Fruit fly (Drosophila melanogaster): ENCODE measurements around the gene RhoGAP18B.

dm6 chrX:19154998-19155397, 11.9 kb downstream of the RhoGAP18B start:
- TF ChIP-seq CG33017 (tag; optimal IDR thresholded peaks at IDR 0.05) = peak; percentile 81
- TF ChIP-seq kay (GFP tag; ENCODE audit: borderline replicate concordance) = no peak
- peak; percentile 82 for TF ChIP-seq CG7101 (tag; optimal IDR thresholded peaks at IDR 0.05)
- TF ChIP-seq Mnt (GFP tag; optimal IDR thresholded peaks at IDR 0.05) = peak; percentile 35
- TF ChIP-seq Hr96 (GFP tag; optimal IDR thresholded peaks at IDR 0.05) = peak; percentile 46
- peak; percentile 55 for TF ChIP-seq pad (GFP tag; optimal IDR thresholded peaks at IDR 0.05)
- peak; percentile 82 for TF ChIP-seq bab1 (GFP tag; optimal IDR thresholded peaks at IDR 0.05)
- TF ChIP-seq Clk (GFP tag; optimal IDR thresholded peaks at IDR 0.05) = peak; percentile 22
- peak; percentile 53 for TF ChIP-seq CG5204 (GFP tag; optimal IDR thresholded peaks at IDR 0.05)
